Fruit fly (Drosophila melanogaster) Kc167 (cell line): ENCODE data around the gene Rh7.

Source experiments
- Myc ChIP-seq: fragments of >200 bp; optimal IDR thresholded peaks from 2 replicates; lab custom pipeline; 2017; ENCODE audit warnings: missing external identifiers
- Sin3A ChIP-seq: fragments of >200 bp; optimal IDR thresholded peaks from 2 replicates; lab custom pipeline; 2018; ENCODE audit warnings: missing external identifiers
- h ChIP-seq: fragments of >200 bp; optimal IDR thresholded peaks from 3 replicates; lab custom pipeline; 2018; ENCODE audit warnings: missing external identifiers
- insv ChIP-seq: fragments of >200 bp; optimal IDR thresholded peaks from 3 replicates; lab custom pipeline; 2018; ENCODE audit warnings: missing external identifiers
- psq ChIP-seq: fragments of >200 bp; optimal IDR thresholded peaks from 2 replicates; lab custom pipeline; 2017; ENCODE audit warnings: missing external identifiers
- ttk ChIP-seq: sonication (Bioruptor generic); optimal IDR thresholded peaks from 2 replicates; lab custom pipeline; 2017; ENCODE audit warnings: missing external identifiers

Gene Rh7

DNA sequence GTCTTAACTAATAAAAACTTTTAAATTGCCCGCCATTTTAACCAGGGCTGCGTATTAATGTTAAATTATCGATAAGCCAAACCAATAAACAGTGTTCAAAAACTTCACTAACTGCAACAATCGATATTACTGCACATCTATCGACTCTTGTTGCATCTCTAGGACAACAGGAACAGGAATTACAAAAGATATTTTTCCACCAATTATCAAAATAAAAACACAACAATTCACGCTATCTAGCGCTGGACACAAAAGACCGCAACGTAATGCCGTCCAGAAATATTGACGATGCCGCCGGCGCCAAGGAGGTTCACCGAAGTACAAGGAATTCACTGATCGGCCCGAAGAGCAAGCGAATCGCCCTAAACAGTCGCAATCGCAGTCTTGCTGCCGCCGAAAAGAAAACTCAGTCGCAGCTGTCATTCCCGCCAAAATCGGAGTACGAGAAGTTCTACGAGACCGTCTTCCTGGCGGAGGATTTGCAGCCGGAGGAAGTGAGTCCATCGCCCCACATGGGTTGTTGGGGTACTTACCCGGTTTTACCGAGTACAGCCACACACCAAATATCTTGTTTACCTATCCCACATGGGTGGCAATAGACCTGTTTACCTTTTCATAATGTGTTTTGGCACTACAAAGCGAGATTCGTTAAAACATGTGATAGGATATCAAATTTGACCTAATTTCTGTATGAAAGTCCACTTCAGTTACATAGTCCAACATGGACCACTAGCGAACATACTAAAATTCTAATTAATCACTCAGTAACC is 59.1 kb downstream of the Rh7 start, which contains the start of gene vers:
vers (plus strand) TSS at position 136 of the 770 bp plus-strand sequence.
- TF ChIP-seq Myc (lab: Kevin White, UChicago) = no peak
- no peak for TF ChIP-seq psq (lab: Kevin White, UChicago)
- TF ChIP-seq h (lab: Kevin White, UChicago) = no peak
- TF ChIP-seq ttk (lab: Kevin White, UChicago) = no peak
- no peak for TF ChIP-seq insv (lab: Kevin White, UChicago)
- TF ChIP-seq Sin3A (lab: Kevin White, UChicago) = no peak

dm6 chr3L:12115103-12115502 is 60.2 kb downstream of the Rh7 start:
- TF ChIP-seq ttk (lab: Kevin White, UChicago) (no peak), h (lab: Kevin White, UChicago) (no peak), Myc (lab: Kevin White, UChicago) (no peak), Sin3A (lab: Kevin White, UChicago) (no peak), psq (lab: Kevin White, UChicago) (no peak), insv (lab: Kevin White, UChicago) (no peak)
